Worm (Caenorhabditis elegans): ENCODE results near the gene C47E8.1.

DNA sequence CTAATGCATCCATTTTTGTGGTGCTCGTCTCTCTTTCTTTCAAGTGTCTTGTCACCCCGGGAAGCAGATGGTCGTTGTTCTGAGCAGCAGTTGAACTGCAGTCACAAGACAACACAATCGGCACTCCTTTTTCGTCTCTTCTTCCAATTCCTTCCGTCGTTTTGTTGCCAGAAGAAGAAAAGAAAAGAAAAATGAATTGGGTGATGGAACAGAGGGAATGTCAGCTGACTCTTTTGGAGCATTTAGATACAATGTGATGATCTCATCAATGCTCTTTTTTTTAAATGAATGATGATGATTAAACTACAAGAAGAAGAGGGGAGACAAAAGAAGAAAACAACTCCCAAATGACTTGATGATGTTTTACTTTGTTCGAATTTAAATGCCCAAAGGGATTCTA, 15.9 kb upstream of the C47E8.1 start:
- no peak for TF ChIP-seq lir-1 (GFP tag; conservative IDR thresholded peaks at IDR 0.05)
- no peak for TF ChIP-seq pha-4 (tag; optimal IDR thresholded peaks at IDR 0.05)
- no peak for TF ChIP-seq F10E7.11 (tag; optimal IDR thresholded peaks at IDR 0.05)
- no peak for TF ChIP-seq ama-1 (optimal IDR thresholded peaks at IDR 0.05)
- TF ChIP-seq ama-1 (GFP tag; optimal IDR thresholded peaks at IDR 0.05), result no peak
- no peak for TF ChIP-seq ccch-3 (GFP tag; optimal IDR thresholded peaks at IDR 0.05)
- no peak for TF ChIP-seq nfya-1 (tag; optimal IDR thresholded peaks at IDR 0.05; ENCODE audit: borderline replicate concordance, insufficient read depth)
- no peak for TF ChIP-seq ceh-100 (GFP tag; IDR thresholded peaks at IDR 0.05)
- no peak for TF ChIP-seq nhr-179 (tag; optimal IDR thresholded peaks at IDR 0.05)
- TF ChIP-seq unc-130 (GFP tag; optimal IDR thresholded peaks at IDR 0.05), result no peak
- no peak for TF ChIP-seq snpc-3.4 (tag; optimal IDR thresholded peaks at IDR 0.05)

Measured in whole organism, young adult.